Worm (Caenorhabditis elegans): ENCODE data around the gene Y56A3A.16.

Y56A3A.16 gene

ce11 chrIII:11869231-11869912 is 44.7 kb downstream of the Y56A3A.16 start, which contains the start of gene taf-12:
taf-12 (minus strand) TSS chrIII:11869281.
- no peak for TF ChIP-seq nhr-10 (tag; optimal IDR thresholded peaks at IDR 0.05)
- no peak for TF ChIP-seq nhr-129 (tag; optimal IDR thresholded peaks at IDR 0.05)

ce11 chrIII:11866127-11866526 is 48.0 kb downstream of the Y56A3A.16 start:
- TF ChIP-seq nhr-25 (tag; optimal IDR thresholded peaks at IDR 0.05) (no peak), gmeb-1 (tag; optimal IDR thresholded peaks at IDR 0.05) (no peak), sma-9 (GFP tag; optimal IDR thresholded peaks at IDR 0.05) (no peak), sma-9 (tag; optimal IDR thresholded peaks at IDR 0.05) (no peak), nhr-11 (tag; optimal IDR thresholded peaks at IDR 0.05) (no peak), nhr-237 (tag; optimal IDR thresholded peaks at IDR 0.05) (no peak), ceh-16 (tag; optimal IDR thresholded peaks at IDR 0.05) (no peak), nhr-23 (tag; optimal IDR thresholded peaks at IDR 0.05) (no peak), lsy-2 (tag; optimal IDR thresholded peaks at IDR 0.05) (no peak)

ce11 chrIII:11862149-11862548 is 52.0 kb downstream of the Y56A3A.16 start, which contains the start of gene Y56A3A.2:
Y56A3A.2 (minus strand) TSS chrIII:11862249.
- TF ChIP-seq crh-2 (tag; optimal IDR thresholded peaks at IDR 0.05) (no peak), peb-1 (tag; optimal IDR thresholded peaks at IDR 0.05) (no peak), aly-2 (tag; optimal IDR thresholded peaks at IDR 0.05) (no peak), nhr-11 (tag; optimal IDR thresholded peaks at IDR 0.05) (no peak), C34F6.9 (tag; optimal IDR thresholded peaks at IDR 0.05) (no peak), unc-55 (GFP tag; optimal IDR thresholded peaks at IDR 0.05) (no peak), unc-62 (GFP tag; optimal IDR thresholded peaks at IDR 0.05) (no peak), nhr-129 (tag; optimal IDR thresholded peaks at IDR 0.05) (no peak), sma-3 (GFP tag; optimal IDR thresholded peaks at IDR 0.05) (no peak), R02D3.7 (tag; optimal IDR thresholded peaks at IDR 0.05) (no peak), Y55F3AM.14 (GFP tag; optimal IDR thresholded peaks at IDR 0.05) (no peak), nhr-6 (tag; optimal IDR thresholded peaks at IDR 0.05) (no peak)

- TF ChIP-seq unc-39 (tag; optimal IDR thresholded peaks at IDR 0.05) (no peak), aly-2 (tag; optimal IDR thresholded peaks at IDR 0.05) (no peak), ztf-1 (GFP tag; conservative IDR thresholded peaks at IDR 0.05) (no peak), skn-1 (tag; optimal IDR thresholded peaks at IDR 0.05) (no peak), ztf-11 (tag; optimal IDR thresholded peaks at IDR 0.05) (no peak), lin-11 (tag; optimal IDR thresholded peaks at IDR 0.05) (no peak)
Observed at ce11 chrIII:11861123-11861522, 53.0 kb downstream of the Y56A3A.16 start.
